Worm (Caenorhabditis elegans) whole organism, mixed stage, embryonic: ENCODE data around the gene ech-1.1.

Experiments
- blmp-1 ChIP-seq: fragments of 150-350 bp; optimal IDR thresholded peaks from 2 replicates; lab custom pipeline; 2014; ENCODE audit warnings: missing biosample characterization, missing genetic modification characterization
- ces-1 ChIP-seq: fragments of 150-350 bp; optimal IDR thresholded peaks from 2 replicates; lab custom pipeline; 2014; ENCODE audit warnings: missing biosample characterization, missing genetic modification reagents, missing genetic modification characterization
- elt-1 ChIP-seq: sonication (generic microtip); optimal IDR thresholded peaks from 2 replicates; lab custom pipeline; 2017; ENCODE audit warnings: missing genetic modification characterization, mild to moderate bottlenecking, missing compliant biosample characterization, antibody characterized with exemption, moderate library complexity, borderline replicate concordance; ENCODE audit not compliant: insufficient read depth
- elt-3 ChIP-seq: fragments of 150-350 bp; optimal IDR thresholded peaks from 2 replicates; lab custom pipeline; 2014; ENCODE audit warnings: missing biosample characterization, missing genetic modification characterization
- flh-1 ChIP-seq: fragments of 200-800 bp; sonication (Bioruptor generic); optimal IDR thresholded peaks from 2 replicates; lab custom pipeline; 2018; ENCODE audit warnings: mild to moderate bottlenecking, missing genetic modification characterization, moderate library complexity, missing compliant biosample characterization
- lin-13 ChIP-seq: fragments of 150-350 bp; optimal IDR thresholded peaks from 2 replicates; lab custom pipeline; 2014; ENCODE audit warnings: missing biosample characterization, missing genetic modification characterization
- nhr-237 ChIP-seq: fragments of 150-350 bp; optimal IDR thresholded peaks from 2 replicates; lab custom pipeline; 2014; ENCODE audit warnings: missing biosample characterization, missing genetic modification characterization
- nhr-76 ChIP-seq: sonication (generic microtip); optimal IDR thresholded peaks from 2 replicates; lab custom pipeline; 2017; ENCODE audit warnings: missing biosample characterization, missing genetic modification characterization
- pha-4 ChIP-seq: fragments of 150-350 bp; optimal IDR thresholded peaks from 2 replicates; lab custom pipeline; 2018; ENCODE audit warnings: missing biosample characterization, missing genetic modification reagents, missing genetic modification characterization
- sem-2 ChIP-seq: fragments of 200-800 bp; sonication (Bioruptor generic); optimal IDR thresholded peaks from 2 replicates; lab custom pipeline; 2018; ENCODE audit warnings: mild to moderate bottlenecking, missing genetic modification characterization, missing compliant biosample characterization
- unc-62 ChIP-seq: fragments of 150-350 bp; optimal IDR thresholded peaks from 2 replicates; lab custom pipeline; 2014; ENCODE audit warnings: missing biosample characterization, missing genetic modification reagents, missing genetic modification characterization
- ztf-11 ChIP-seq: fragments of 150-350 bp; optimal IDR thresholded peaks from 2 replicates; lab custom pipeline; 2014; ENCODE audit warnings: missing biosample characterization, missing genetic modification characterization

DNA sequence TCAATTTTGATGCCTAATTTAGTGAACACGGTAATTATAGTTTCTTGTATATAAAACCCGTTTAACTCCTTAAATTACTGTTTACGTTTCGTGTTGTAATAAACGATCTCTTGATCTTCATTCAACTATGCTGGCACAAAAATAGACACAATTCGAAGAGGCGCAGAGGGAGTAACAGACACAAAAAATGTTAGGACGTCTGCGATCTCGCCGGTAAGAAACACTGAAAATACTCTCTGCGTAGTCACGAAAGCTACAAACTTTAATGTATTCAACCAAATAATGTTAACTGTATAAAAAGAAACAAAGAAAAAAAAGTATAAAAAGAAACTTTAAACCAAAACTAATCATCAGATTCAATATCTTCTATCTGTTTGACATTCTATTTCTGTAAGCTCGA is 19.5 kb upstream of the ech-1.1 start, which contains the start of gene dhs-23:
- no peak for TF ChIP-seq sem-2 (GFP tag; lab: Kevin White, UChicago)
- TF ChIP-seq ces-1 (GFP tag; lab: Kevin White, UChicago): no peak
- no peak for TF ChIP-seq elt-1 (tag; lab: Kevin White, UChicago)
- TF ChIP-seq ztf-11 (tag; lab: Kevin White, UChicago): no peak
- TF ChIP-seq elt-3: no peak
- no peak for TF ChIP-seq pha-4 (tag; lab: Kevin White, UChicago)
- TF ChIP-seq nhr-237 (tag; lab: Kevin White, UChicago): no peak
- no peak for TF ChIP-seq unc-62
- no peak for TF ChIP-seq lin-13 (tag; lab: Kevin White, UChicago)
- TF ChIP-seq flh-1 (GFP tag; lab: Kevin White, UChicago): no peak
- no peak for TF ChIP-seq blmp-1 (tag; lab: Kevin White, UChicago)
- TF ChIP-seq nhr-76 (tag; lab: Kevin White, UChicago): no peak
